Worm (Caenorhabditis elegans): Measurements from ENCODE around the gene his-72.
A peak's percentile ranks its signal among the peaks of the same experiment; 100 is the strongest.

The his-72 gene

ce11 chrIII:12399709-12400108 lies 30.9 kb upstream of the his-72 start (continued):
- TF ChIP-seq ceh-58 (GFP tag; IDR thresholded peaks at IDR 0.05), result no peak
- TF ChIP-seq ztf-6 (GFP tag; IDR thresholded peaks at IDR 0.05), result no peak
- no peak for TF ChIP-seq cebp-1 (GFP tag; IDR thresholded peaks at IDR 0.05)
- peak; percentile 48 for TF ChIP-seq cebp-1 (tag; optimal IDR thresholded peaks at IDR 0.05)
- TF ChIP-seq him-1 (tag; optimal IDR thresholded peaks at IDR 0.05), result peak; percentile 15
- TF ChIP-seq nhr-27 (tag; optimal IDR thresholded peaks at IDR 0.05), result no peak
- 0 out of 2 replicates have a peak, but pooled peaks have one; percentile 18 for TF ChIP-seq Y79H2A.3 (GFP tag; conservative IDR thresholded peaks at IDR 0.05)
- peak; percentile 67 for TF ChIP-seq rpc-1 (optimal IDR thresholded peaks at IDR 0.05)
- peak; percentile 79 for TF ChIP-seq rpc-1 (tag; optimal IDR thresholded peaks at IDR 0.05)
- TF ChIP-seq K12H6.12 (tag; optimal IDR thresholded peaks at IDR 0.05), result no peak
- peak; percentile 54 for TF ChIP-seq dox-1 (GFP tag; IDR thresholded peaks at IDR 0.05)
- no peak for TF ChIP-seq akir-1 (GFP tag; optimal IDR thresholded peaks at IDR 0.05)
- no peak for TF ChIP-seq zfh-2 (GFP tag; conservative IDR thresholded peaks at IDR 0.05)
- TF ChIP-seq F55B11.4 (tag; optimal IDR thresholded peaks at IDR 0.05; ENCODE audit: borderline replicate concordance, insufficient read depth), result no peak
- no peak for TF ChIP-seq ets-4 (GFP tag; optimal IDR thresholded peaks at IDR 0.05)
- TF ChIP-seq C06A6.2 (GFP tag; conservative IDR thresholded peaks at IDR 0.05), result 0 out of 2 replicates have a peak, but pooled peaks have one; percentile 18
- TF ChIP-seq gei-17 (GFP tag; optimal IDR thresholded peaks at IDR 0.05), result no peak
- no peak for TF ChIP-seq ceh-100 (GFP tag; IDR thresholded peaks at IDR 0.05)
- peak; percentile 7 for TF ChIP-seq ztf-18 (tag; optimal IDR thresholded peaks at IDR 0.05)
- no peak for TF ChIP-seq Y53F4B.3 (GFP tag; IDR thresholded peaks at IDR 0.05)
- no peak for TF ChIP-seq B0019.2 (GFP tag; conservative IDR thresholded peaks at IDR 0.05)
- TF ChIP-seq bed-2 (GFP tag; IDR thresholded peaks at IDR 0.05), result no peak
- 0 out of 2 replicates have a peak, but pooled peaks have one; percentile 57 for TF ChIP-seq aptf-3 (GFP tag; IDR thresholded peaks at IDR 0.05)
- peak; percentile 11 for TF ChIP-seq T07F8.4 (tag; optimal IDR thresholded peaks at IDR 0.05)
- TF ChIP-seq mes-4 (tag; optimal IDR thresholded peaks at IDR 0.05), result peak; percentile 5
- no peak for TF ChIP-seq athp-1 (tag; optimal IDR thresholded peaks at IDR 0.05)
- no peak for TF ChIP-seq mxl-1 (tag; optimal IDR thresholded peaks at IDR 0.05)
- no peak for TF ChIP-seq D2030.7 (GFP tag; IDR thresholded peaks at IDR 0.05)
- TF ChIP-seq ztf-3 (GFP tag; optimal IDR thresholded peaks at IDR 0.05), result no peak
- peak; percentile 15 for TF ChIP-seq somi-1 (GFP tag; optimal IDR thresholded peaks at IDR 0.05)
- TF ChIP-seq K11D2.4 (GFP tag; IDR thresholded peaks at IDR 0.05), result no peak
- no peak for TF ChIP-seq B0336.3 (GFP tag; IDR thresholded peaks at IDR 0.05)
- TF ChIP-seq snpc-1.3 (tag; optimal IDR thresholded peaks at IDR 0.05; ENCODE audit: insufficient read depth), result no peak
- no peak for TF ChIP-seq F22D6.2 (tag; optimal IDR thresholded peaks at IDR 0.05)
- no peak for TF ChIP-seq ceh-91 (GFP tag; IDR thresholded peaks at IDR 0.05)
- TF ChIP-seq dpl-1 (GFP tag; optimal IDR thresholded peaks at IDR 0.05), result no peak
- TF ChIP-seq hsf-1 (GFP tag; IDR thresholded peaks at IDR 0.05), result no peak
- TF ChIP-seq mel-28 (tag; optimal IDR thresholded peaks at IDR 0.05; ENCODE audit: borderline replicate concordance), result no peak
- TF ChIP-seq tbx-9 (tag; optimal IDR thresholded peaks at IDR 0.05; ENCODE audit: borderline replicate concordance), result no peak
- TF ChIP-seq tbp1 (GFP tag; optimal IDR thresholded peaks at IDR 0.05), result peak; percentile 91
- TF ChIP-seq hmg-1.2 (GFP tag; IDR thresholded peaks at IDR 0.05), result peak; percentile 48
- TF ChIP-seq rcor-1 (GFP tag; IDR thresholded peaks at IDR 0.05), result no peak
- TF ChIP-seq snpc-1.1 (tag; optimal IDR thresholded peaks at IDR 0.05; ENCODE audit: insufficient read depth), result no peak
- TF ChIP-seq egrh-3 (GFP tag; IDR thresholded peaks at IDR 0.05), result no peak
- TF ChIP-seq F37B4.10 (GFP tag; IDR thresholded peaks at IDR 0.05), result no peak
- TF ChIP-seq snpc-4 (GFP tag; optimal IDR thresholded peaks at IDR 0.05), result peak; percentile 31
- TF ChIP-seq snpc-4 (tag; optimal IDR thresholded peaks at IDR 0.05), result peak in 1 of 4 experiments; percentile 5
- TF ChIP-seq T26A5.8 (tag; optimal IDR thresholded peaks at IDR 0.05), result no peak
- TF ChIP-seq nhr-179 (tag; optimal IDR thresholded peaks at IDR 0.05), result no peak
- no peak for TF ChIP-seq attf-5 (GFP tag; optimal IDR thresholded peaks at IDR 0.05)
